Fruit fly (Drosophila melanogaster) whole organism, prepupa: ENCODE measurements around the gene Sec71.

Experiments
- Blimp-1 ChIP-seq: fragments of 200-800 bp; sonication (Bioruptor generic); optimal IDR thresholded peaks from 3 replicates; lab custom pipeline; 2017; ENCODE audit warnings: missing biosample characterization, missing genetic modification characterization, mild to moderate bottlenecking, moderate library complexity, missing genetic modification reagents
- CG10669 ChIP-seq: fragments of 200-800 bp; sonication (Bioruptor generic); optimal IDR thresholded peaks from 3 replicates; lab custom pipeline; 2018; ENCODE audit warnings: missing biosample characterization, mild to moderate bottlenecking, missing genetic modification characterization, moderate library complexity
- CG11294 ChIP-seq: fragments of 200-800 bp; sonication (Bioruptor generic); IDR thresholded peaks from 2 replicates; pipeline ENCODE4 v1.3.6; 2022; ENCODE audit warnings: missing biosample characterization, missing genetic modification characterization
- CG11762 ChIP-seq: fragments of 200-800 bp; sonication (Bioruptor generic); optimal IDR thresholded peaks from 3 replicates; lab custom pipeline; 2016; ENCODE audit warnings: missing biosample characterization, missing genetic modification characterization; ENCODE audit not compliant: insufficient read depth
- CG11902 ChIP-seq: fragments of 200-800 bp; sonication (Bioruptor generic); optimal IDR thresholded peaks from 3 replicates; lab custom pipeline; 2016; ENCODE audit warnings: missing biosample characterization, missing genetic modification characterization
- CG15336 ChIP-seq: fragments of 200-800 bp; sonication (Bioruptor generic); IDR thresholded peaks from 2 replicates; pipeline ENCODE4 v1.3.6; 2022; ENCODE audit warnings: missing biosample characterization, missing genetic modification characterization
- CG1621 ChIP-seq: fragments of 200-800 bp; sonication (Bioruptor generic); optimal IDR thresholded peaks from 3 replicates; lab custom pipeline; 2018; ENCODE audit warnings: missing biosample characterization, mild to moderate bottlenecking, missing genetic modification characterization
- CG31627 ChIP-seq: fragments of 200-800 bp; sonication (Bioruptor generic); optimal IDR thresholded peaks from 3 replicates; lab custom pipeline; 2016; ENCODE audit warnings: missing biosample characterization, missing genetic modification characterization
- CG32006 ChIP-seq: fragments of 200-800 bp; sonication (Bioruptor generic); optimal IDR thresholded peaks from 3 replicates; lab custom pipeline; 2017; ENCODE audit warnings: missing biosample characterization, mild to moderate bottlenecking, missing genetic modification characterization
- CG6276 ChIP-seq: fragments of 200-800 bp; sonication (Bioruptor generic); optimal IDR thresholded peaks from 2 replicates; lab custom pipeline; 2017; ENCODE audit warnings: missing biosample characterization, mild to moderate bottlenecking, missing genetic modification characterization
- CG6792 ChIP-seq: fragments of 200-800 bp; sonication (Bioruptor generic); optimal IDR thresholded peaks from 3 replicates; lab custom pipeline; 2016; ENCODE audit warnings: missing biosample characterization, missing genetic modification characterization
- CG7368 ChIP-seq: fragments of 200-800 bp; sonication (Bioruptor generic); optimal IDR thresholded peaks from 3 replicates; lab custom pipeline; 2016; ENCODE audit warnings: missing biosample characterization, missing genetic modification characterization
- CG8119 ChIP-seq: fragments of 200-800 bp; sonication (Bioruptor generic); IDR thresholded peaks from 3 replicates; pipeline ENCODE4 v1.3.6; 2022; ENCODE audit warnings: missing biosample characterization, missing genetic modification characterization
- CG8319 ChIP-seq: fragments of 200-800 bp; sonication (Bioruptor generic); optimal IDR thresholded peaks from 3 replicates; lab custom pipeline; 2016; ENCODE audit warnings: missing biosample characterization, missing genetic modification characterization
- CG8632 ChIP-seq: fragments of 200-800 bp; sonication (Bioruptor generic); optimal IDR thresholded peaks from 3 replicates; lab custom pipeline; 2016; ENCODE audit warnings: missing biosample characterization, missing genetic modification characterization
- CG9139 ChIP-seq: fragments of 200-800 bp; sonication (Bioruptor generic); optimal IDR thresholded peaks from 3 replicates; lab custom pipeline; 2017; ENCODE audit warnings: missing biosample characterization, mild to moderate bottlenecking, missing genetic modification characterization
- Eip78C ChIP-seq: fragments of 200-800 bp; sonication (Bioruptor generic); peaks from one replicate; lab custom pipeline; 2016; ENCODE audit warnings: missing biosample characterization, missing genetic modification characterization
- Eip93F ChIP-seq: fragments of 200-800 bp; sonication (Bioruptor generic); optimal IDR thresholded peaks from 2 replicates; lab custom pipeline; 2016; ENCODE audit warnings: missing biosample characterization, mild to moderate bottlenecking, missing genetic modification characterization
- Ets96B ChIP-seq: fragments of 200-800 bp; optimal IDR thresholded peaks from 2 replicates; lab custom pipeline; 2019; ENCODE audit warnings: missing biosample characterization, mild to moderate bottlenecking, missing genetic modification characterization, moderate library complexity
- Gug ChIP-seq: fragments of 200-800 bp; sonication (Bioruptor generic); IDR thresholded peaks from 2 replicates; pipeline ENCODE4 v1.3.6; 2022; ENCODE audit warnings: missing biosample characterization, missing genetic modification characterization
- Hr38 ChIP-seq: sonication (Bioruptor generic); optimal IDR thresholded peaks from 2 replicates; lab custom pipeline; 2016; ENCODE audit warnings: missing biosample characterization, missing genetic modification characterization
- Hr39 ChIP-seq: fragments of 200-800 bp; sonication (Bioruptor generic); optimal IDR thresholded peaks from 2 replicates; lab custom pipeline; 2016; ENCODE audit warnings: missing biosample characterization, missing genetic modification characterization
- Hr4 ChIP-seq: fragments of 200-800 bp; sonication (Bioruptor generic); optimal IDR thresholded peaks from 3 replicates; lab custom pipeline; 2016; ENCODE audit warnings: missing biosample characterization, missing genetic modification characterization
- Lpt ChIP-seq: fragments of 200-800 bp; sonication (Bioruptor generic); optimal IDR thresholded peaks from 3 replicates; lab custom pipeline; 2016; ENCODE audit warnings: missing biosample characterization, missing genetic modification characterization
- Met ChIP-seq: fragments of 200-800 bp; sonication (Bioruptor generic); optimal IDR thresholded peaks from 3 replicates; lab custom pipeline; 2016; ENCODE audit warnings: missing biosample characterization, missing genetic modification characterization
- Smox ChIP-seq: fragments of 200-800 bp; sonication (Bioruptor generic); optimal IDR thresholded peaks from 3 replicates; lab custom pipeline; 2016; ENCODE audit warnings: missing biosample characterization, missing genetic modification characterization
- Sox102F ChIP-seq: fragments of 200-800 bp; sonication (Bioruptor generic); optimal IDR thresholded peaks from 2 replicates; lab custom pipeline; 2016; ENCODE audit warnings: missing biosample characterization, mild to moderate bottlenecking, missing genetic modification characterization
- Sox14 ChIP-seq: fragments of 200-800 bp; sonication (Bioruptor generic); optimal IDR thresholded peaks from 3 replicates; lab custom pipeline; 2016; ENCODE audit warnings: missing biosample characterization, missing genetic modification characterization
- Sox15 ChIP-seq: fragments of 200-800 bp; sonication (Bioruptor generic); optimal IDR thresholded peaks from 3 replicates; lab custom pipeline; 2016; ENCODE audit warnings: missing biosample characterization, missing genetic modification characterization
- achi ChIP-seq: fragments of 200-800 bp; sonication (Bioruptor generic); optimal IDR thresholded peaks from 3 replicates; lab custom pipeline; 2016; ENCODE audit warnings: missing biosample characterization, missing genetic modification characterization
- acj6 ChIP-seq: fragments of 200-800 bp; sonication (Bioruptor generic); optimal IDR thresholded peaks from 3 replicates; lab custom pipeline; 2016; ENCODE audit warnings: missing biosample characterization, missing genetic modification characterization
- cyc ChIP-seq: fragments of 200-800 bp; sonication (Bioruptor generic); optimal IDR thresholded peaks from 3 replicates; lab custom pipeline; 2016; ENCODE audit warnings: missing biosample characterization, missing genetic modification characterization
- dac ChIP-seq: fragments of 200-800 bp; sonication (Bioruptor generic); optimal IDR thresholded peaks from 2 replicates; lab custom pipeline; 2017; ENCODE audit warnings: missing biosample characterization, mild to moderate bottlenecking, missing genetic modification characterization
- dsx ChIP-seq: fragments of 200-800 bp; optimal IDR thresholded peaks from 3 replicates; lab custom pipeline; 2019; ENCODE audit warnings: missing biosample characterization, mild to moderate bottlenecking, missing genetic modification characterization, moderate library complexity; ENCODE audit not compliant: poor library complexity, severe bottlenecking
- eg ChIP-seq: fragments of 200-800 bp; sonication (Bioruptor generic); IDR thresholded peaks from 3 replicates; pipeline ENCODE4 v1.3.6; 2022; ENCODE audit warnings: missing biosample characterization, missing genetic modification characterization
- esn ChIP-seq: fragments of 200-800 bp; sonication (Bioruptor generic); optimal IDR thresholded peaks from 2 replicates; lab custom pipeline; 2016; ENCODE audit warnings: missing biosample characterization, mild to moderate bottlenecking, missing genetic modification characterization, moderate library complexity
- fd85E ChIP-seq: fragments of 200-800 bp; sonication (Bioruptor generic); optimal IDR thresholded peaks from 3 replicates; lab custom pipeline; 2016; ENCODE audit warnings: missing biosample characterization, missing genetic modification characterization
- fkh ChIP-seq: fragments of 200-800 bp; sonication (Bioruptor generic); optimal IDR thresholded peaks from 3 replicates; lab custom pipeline; 2017; ENCODE audit warnings: missing biosample characterization, mild to moderate bottlenecking, missing genetic modification characterization, moderate library complexity
- lz ChIP-seq: fragments of 200-800 bp; sonication (Bioruptor generic); optimal IDR thresholded peaks from 3 replicates; lab custom pipeline; 2016; ENCODE audit warnings: missing biosample characterization, missing genetic modification characterization
- net ChIP-seq: fragments of 200-800 bp; sonication (Bioruptor generic); optimal IDR thresholded peaks from 3 replicates; lab custom pipeline; 2016; ENCODE audit warnings: missing biosample characterization, missing genetic modification characterization
- pdm3 ChIP-seq: fragments of 200-800 bp; sonication (Bioruptor generic); optimal IDR thresholded peaks from 3 replicates; lab custom pipeline; 2016; ENCODE audit warnings: missing biosample characterization, missing genetic modification characterization
- salr ChIP-seq, 2 experiments: fragments of 200-800 bp; sonication (Bioruptor generic); optimal IDR thresholded peaks; 3 replicates each; lab custom pipeline; 2016 to 2018; ENCODE audit warnings: missing biosample characterization in 2 of 2, missing genetic modification characterization in 2 of 2, mild to moderate bottlenecking in 1 of 2
- ss ChIP-seq, 2 experiments: fragments of 200-800 bp; sonication (Bioruptor generic); optimal IDR thresholded peaks; 2 replicates in 1 of 2; 3 replicates in 1 of 2; lab custom pipeline; 2017 to 2018; ENCODE audit warnings: mild to moderate bottlenecking in 2 of 2, missing biosample characterization in 2 of 2, missing genetic modification characterization in 2 of 2, moderate library complexity in 1 of 2
- topi ChIP-seq: fragments of 200-800 bp; sonication (Bioruptor generic); optimal IDR thresholded peaks from 3 replicates; lab custom pipeline; 2016; ENCODE audit warnings: missing biosample characterization, missing genetic modification characterization
- vri ChIP-seq: fragments of 200-800 bp; sonication (Bioruptor generic); optimal IDR thresholded peaks from 3 replicates; lab custom pipeline; 2016; ENCODE audit warnings: missing biosample characterization, mild to moderate bottlenecking, missing genetic modification characterization

Sec71 gene

DNA sequence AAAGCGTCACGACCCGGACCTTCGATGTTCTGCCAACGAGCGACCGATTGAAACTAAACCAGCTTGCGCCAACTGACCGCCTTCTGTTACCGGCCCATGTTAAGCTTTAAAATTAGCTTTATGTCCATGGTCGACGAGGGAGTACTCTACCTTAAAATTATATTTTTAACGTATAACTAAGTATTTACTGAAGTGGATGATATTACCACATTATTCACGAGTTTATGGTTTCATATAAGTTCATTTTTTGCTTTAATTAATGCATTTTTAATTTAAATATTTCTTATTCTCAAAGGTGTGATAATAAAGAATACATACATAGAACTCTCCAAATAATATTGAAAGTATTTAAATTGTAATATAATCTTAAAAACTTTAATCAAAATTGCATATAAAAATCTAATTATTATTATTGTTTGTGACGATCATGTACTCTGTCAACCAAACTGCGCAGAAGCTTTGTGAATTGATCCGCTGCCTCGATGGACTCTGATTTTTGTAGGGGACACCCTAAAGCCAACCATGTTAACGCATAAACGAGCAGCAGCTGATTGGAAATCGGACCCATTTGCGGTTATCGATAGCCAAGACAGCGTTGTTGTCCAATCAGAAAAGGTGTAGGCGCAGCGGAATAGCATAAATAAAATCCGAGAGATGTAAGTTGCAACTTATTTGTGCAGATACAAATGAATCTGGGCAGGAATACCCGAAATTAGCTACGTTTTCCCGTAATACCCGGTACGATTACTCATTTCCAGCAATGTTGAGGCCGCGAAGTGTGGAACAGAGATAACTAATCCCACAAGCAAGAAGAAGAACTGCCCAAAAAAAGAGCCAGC is 13.0 kb upstream of the Sec71 start, which contains the start of the genes CG9008 and p38b (continued):
- peak; percentile 61 for TF ChIP-seq Lpt
- peak; percentile 76 for TF ChIP-seq net (GFP tag; lab: Kevin White, UChicago)
- TF ChIP-seq eg (GFP tag; lab: Robert Waterston, UW), result peak; percentile 69; the same call in 2 of the 3 replicates
- peak; percentile 92 for TF ChIP-seq CG32006
- peak; percentile 88 for TF ChIP-seq Ets96B
- peak; percentile 65 for TF ChIP-seq Blimp-1
- peak; percentile 77 for TF ChIP-seq CG6792 (GFP tag; lab: Kevin White, UChicago)
- TF ChIP-seq CG11902 (GFP tag; lab: Kevin White, UChicago), result peak; percentile 67
- TF ChIP-seq CG8319 (GFP tag; lab: Kevin White, UChicago), result peak; percentile 67
- peak; percentile 47 for TF ChIP-seq fkh
- TF ChIP-seq cyc (GFP tag; lab: Kevin White, UChicago), result peak; percentile 76
- TF ChIP-seq Smox (GFP tag; lab: Kevin White, UChicago), result no peak
- TF ChIP-seq achi (GFP tag; lab: Kevin White, UChicago), result peak; percentile 79
- peak; percentile 39 for TF ChIP-seq dac
- peak; percentile 10; the same call in 1 of the 2 replicates for TF ChIP-seq CG11294 (GFP tag; lab: Robert Waterston, UW)
- TF ChIP-seq CG31627 (GFP tag; lab: Kevin White, UChicago), result peak; percentile 60
- TF ChIP-seq, all 60 proteins: peak for 56

DNA sequence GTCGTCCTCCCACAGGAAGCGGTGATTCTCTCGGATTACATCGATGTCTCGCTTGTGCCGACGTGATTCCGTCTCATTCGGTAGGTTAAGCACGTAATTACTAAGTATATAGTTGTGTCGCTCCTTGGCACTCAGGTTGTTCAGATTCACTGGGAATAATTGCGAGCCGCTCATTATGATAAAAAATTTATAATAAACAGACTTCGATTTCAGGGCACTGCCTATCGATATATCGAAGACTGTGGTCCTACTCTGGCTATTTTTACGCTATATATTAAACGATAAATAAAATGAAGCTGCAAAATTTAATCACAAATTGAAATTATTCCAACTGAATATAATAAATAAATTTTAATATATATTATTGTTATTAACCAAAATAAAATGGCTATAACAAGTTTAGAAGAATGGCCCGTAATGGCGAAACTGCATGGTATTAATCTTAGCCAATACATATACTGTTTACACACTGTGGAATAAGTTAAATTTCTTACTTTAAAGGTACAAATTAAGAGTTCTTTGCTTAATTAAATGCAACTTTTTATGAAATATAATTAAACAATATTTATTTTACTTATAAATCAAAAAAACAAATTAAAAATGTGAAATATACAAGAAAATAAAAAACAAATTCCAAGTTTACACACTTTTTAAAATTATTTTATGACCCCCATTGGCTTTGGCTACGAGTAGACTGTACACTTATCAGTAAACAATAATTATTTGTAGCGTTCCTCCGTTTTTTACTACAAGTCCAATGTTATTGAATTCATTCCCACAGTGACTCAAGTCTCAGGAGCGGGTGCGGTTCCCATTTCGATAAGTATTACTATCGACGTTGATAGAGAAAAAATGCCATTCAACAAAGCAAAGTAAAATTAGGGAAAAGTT is 9.8 kb upstream of the Sec71 start, which contains the start of gene Eato:
Gene Eato, plus strand, starts transcription at position 821 of the 891 bp plus-strand sequence.
- TF ChIP-seq Met (GFP tag; lab: Kevin White, UChicago), result no peak
- peak; percentile 43 for TF ChIP-seq esn (GFP tag; lab: Kevin White, UChicago)
- TF ChIP-seq CG1621 (tag; lab: Kevin White, UChicago), result no peak
- no peak for TF ChIP-seq salr (GFP tag; optimal IDR thresholded peaks at IDR 0.05; lab: Kevin White, UChicago)
- no peak for TF ChIP-seq CG15336 (GFP tag; lab: Robert Waterston, UW)
- TF ChIP-seq CG31627 (GFP tag; lab: Kevin White, UChicago), result peak; percentile 33
- peak; percentile 56 for TF ChIP-seq Sox14
- no peak for TF ChIP-seq Hr4 (GFP tag; lab: Kevin White, UChicago)
- TF ChIP-seq dsx (GFP tag; lab: Kevin White, UChicago), result no peak
- no peak for TF ChIP-seq Hr38 (GFP tag; lab: Kevin White, UChicago)
- peak; percentile 34 for TF ChIP-seq cyc (GFP tag; lab: Kevin White, UChicago)
- no peak for TF ChIP-seq fd85E (GFP tag; lab: Kevin White, UChicago)
- TF ChIP-seq Lpt, result no peak
- peak; percentile 50 for TF ChIP-seq CG11902 (GFP tag; lab: Kevin White, UChicago)
- TF ChIP-seq Gug (GFP tag; lab: Robert Waterston, UW), result peak; percentile 33; the same call in 1 of the 2 replicates
- TF ChIP-seq lz (GFP tag; lab: Kevin White, UChicago), result no peak
- no peak for TF ChIP-seq acj6 (GFP tag; lab: Kevin White, UChicago)
- no peak for TF ChIP-seq dac
- TF ChIP-seq CG6276 (GFP tag; lab: Kevin White, UChicago), result no peak
- no peak for TF ChIP-seq Hr39
- TF ChIP-seq CG7368 (GFP tag; lab: Kevin White, UChicago), result no peak
- no peak for TF ChIP-seq CG9139 (GFP tag; lab: Kevin White, UChicago)
- peak; percentile 81 for TF ChIP-seq Eip78C (GFP tag; lab: Kevin White, UChicago)
- TF ChIP-seq Blimp-1, result no peak
- TF ChIP-seq Sox102F, result no peak
- no peak for TF ChIP-seq pdm3 (GFP tag; lab: Kevin White, UChicago)
- no peak for TF ChIP-seq CG11762 (GFP tag; lab: Kevin White, UChicago)
- no peak for TF ChIP-seq CG6792 (GFP tag; lab: Kevin White, UChicago)
- no peak for TF ChIP-seq ss (GFP tag; optimal IDR thresholded peaks at IDR 0.05; lab: Kevin White, UChicago)
- no peak for TF ChIP-seq net (GFP tag; lab: Kevin White, UChicago)
- TF ChIP-seq topi, result peak; percentile 6
- peak; percentile 5 for TF ChIP-seq Ets96B
- TF ChIP-seq CG8632, result no peak
- no peak for TF ChIP-seq Smox (GFP tag; lab: Kevin White, UChicago)
- no peak for TF ChIP-seq vri (GFP tag; lab: Kevin White, UChicago)
- no peak for TF ChIP-seq CG10669 (GFP tag; lab: Kevin White, UChicago)
- no peak for TF ChIP-seq Sox15 (GFP tag; lab: Kevin White, UChicago)
- no peak for TF ChIP-seq Eip93F (GFP tag; lab: Kevin White, UChicago)
- 0 out of 3 replicates have a peak, but pooled peaks have one; percentile 41 for TF ChIP-seq CG8119 (GFP tag; lab: Robert Waterston, UW)
